Worm (Caenorhabditis elegans) whole organism, mixed stage, embryonic: Measurements from ENCODE around the gene acdh-12.

Source experiments
- ces-1 ChIP-seq: fragments of 150-350 bp; optimal IDR thresholded peaks from 2 replicates; lab custom pipeline; 2014; ENCODE audit warnings: missing biosample characterization, missing genetic modification reagents, missing genetic modification characterization
- cnd-1 ChIP-seq: fragments of 200-800 bp; sonication (Bioruptor generic); optimal IDR thresholded peaks from 2 replicates; lab custom pipeline; 2018; ENCODE audit warnings: mild to moderate bottlenecking, missing genetic modification characterization, missing compliant biosample characterization
- lin-13 ChIP-seq: fragments of 150-350 bp; optimal IDR thresholded peaks from 2 replicates; lab custom pipeline; 2014; ENCODE audit warnings: missing biosample characterization, missing genetic modification characterization
- snpc-4 ChIP-seq: fragments of 150-350 bp; optimal IDR thresholded peaks from 2 replicates; lab custom pipeline; 2014; ENCODE audit warnings: missing biosample characterization, missing genetic modification characterization
- ztf-11 ChIP-seq: fragments of 150-350 bp; optimal IDR thresholded peaks from 2 replicates; lab custom pipeline; 2014; ENCODE audit warnings: missing biosample characterization, missing genetic modification characterization

DNA sequence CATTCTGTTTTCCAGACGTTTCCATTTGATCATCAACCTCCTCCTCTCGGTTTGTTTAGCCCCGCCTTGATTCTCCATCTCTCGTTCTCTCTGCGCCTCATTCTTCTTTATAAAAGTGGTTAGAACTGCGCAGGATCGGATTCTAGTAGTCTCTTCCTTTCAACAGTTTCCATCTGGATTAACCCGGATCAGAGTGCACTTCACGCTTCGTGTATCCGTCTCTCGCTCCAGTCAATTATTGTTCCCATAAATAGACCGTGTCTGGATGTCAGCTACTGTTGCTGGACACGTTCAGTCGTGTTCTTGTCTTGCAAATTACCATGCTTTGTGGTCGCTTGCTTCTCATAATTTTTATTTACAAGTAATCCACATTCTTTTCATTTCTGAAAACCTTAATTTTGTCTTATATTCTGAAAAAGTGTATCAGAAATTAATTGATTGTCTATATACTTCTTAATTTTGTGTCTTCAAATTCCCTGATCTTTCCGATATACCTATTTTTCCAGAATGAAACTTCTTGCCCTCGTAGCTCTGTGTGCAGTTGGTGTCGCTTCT, 33.3 kb upstream of the acdh-12 start, which contains the start of gene F32A5.4:
- TF ChIP-seq ztf-11 (tag; lab: Kevin White, UChicago) (no peak), snpc-4 (tag; lab: Kevin White, UChicago) (no peak), ces-1 (GFP tag; lab: Kevin White, UChicago) (no peak), cnd-1 (no peak), lin-13 (tag; lab: Kevin White, UChicago) (no peak)
